Fruit fly (Drosophila melanogaster) Kc167 (cell line): Measurements from ENCODE around the gene CG5262.

Experiments
- Myc ChIP-seq: fragments of >200 bp; optimal IDR thresholded peaks from 2 replicates; lab custom pipeline; 2017; ENCODE audit warnings: missing external identifiers
- Sin3A ChIP-seq: fragments of >200 bp; optimal IDR thresholded peaks from 2 replicates; lab custom pipeline; 2018; ENCODE audit warnings: missing external identifiers
- h ChIP-seq: fragments of >200 bp; optimal IDR thresholded peaks from 3 replicates; lab custom pipeline; 2018; ENCODE audit warnings: missing external identifiers
- insv ChIP-seq: fragments of >200 bp; optimal IDR thresholded peaks from 3 replicates; lab custom pipeline; 2018; ENCODE audit warnings: missing external identifiers
- psq ChIP-seq: fragments of >200 bp; optimal IDR thresholded peaks from 2 replicates; lab custom pipeline; 2017; ENCODE audit warnings: missing external identifiers
- ttk ChIP-seq: sonication (Bioruptor generic); optimal IDR thresholded peaks from 2 replicates; lab custom pipeline; 2017; ENCODE audit warnings: missing external identifiers

DNA sequence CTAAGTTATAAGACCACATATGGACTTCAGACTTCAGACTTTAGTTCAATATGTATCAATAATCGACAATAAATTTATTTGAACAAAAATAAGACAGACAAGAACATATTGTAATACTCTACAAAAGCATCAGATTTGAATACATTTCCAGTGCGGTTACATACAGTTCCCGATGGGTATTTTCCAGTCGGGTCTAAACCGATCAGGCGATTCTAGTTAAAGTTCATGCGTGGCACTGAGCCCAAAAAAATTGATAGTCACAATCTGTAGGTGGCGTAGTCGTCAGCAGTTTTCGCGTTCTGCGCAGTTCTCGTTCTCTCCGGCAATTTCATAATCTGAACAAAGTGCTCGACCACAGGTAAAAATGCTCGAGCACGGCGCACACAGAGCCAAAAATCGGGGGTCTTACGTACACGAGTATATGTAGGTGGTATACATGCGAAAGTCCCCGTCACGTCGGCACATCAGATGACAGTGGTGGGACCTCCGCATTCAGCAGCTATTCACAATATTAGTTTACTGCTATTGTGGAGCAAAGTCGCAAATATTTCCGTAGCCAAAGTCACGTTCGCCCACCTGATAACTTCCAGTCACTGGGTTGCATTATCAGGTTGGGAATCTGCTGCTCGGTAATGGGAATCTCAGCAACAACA lies 34.9 kb downstream of the CG5262 start:
- TF ChIP-seq h (lab: Kevin White, UChicago): no peak
- no peak for TF ChIP-seq Myc (lab: Kevin White, UChicago)
- no peak for TF ChIP-seq ttk (lab: Kevin White, UChicago)
- no peak for TF ChIP-seq Sin3A (lab: Kevin White, UChicago)
- TF ChIP-seq psq (lab: Kevin White, UChicago): no peak
- TF ChIP-seq insv (lab: Kevin White, UChicago): no peak
